Fruit fly (Drosophila melanogaster): ENCODE data around the gene chas.

The chas gene

DNA sequence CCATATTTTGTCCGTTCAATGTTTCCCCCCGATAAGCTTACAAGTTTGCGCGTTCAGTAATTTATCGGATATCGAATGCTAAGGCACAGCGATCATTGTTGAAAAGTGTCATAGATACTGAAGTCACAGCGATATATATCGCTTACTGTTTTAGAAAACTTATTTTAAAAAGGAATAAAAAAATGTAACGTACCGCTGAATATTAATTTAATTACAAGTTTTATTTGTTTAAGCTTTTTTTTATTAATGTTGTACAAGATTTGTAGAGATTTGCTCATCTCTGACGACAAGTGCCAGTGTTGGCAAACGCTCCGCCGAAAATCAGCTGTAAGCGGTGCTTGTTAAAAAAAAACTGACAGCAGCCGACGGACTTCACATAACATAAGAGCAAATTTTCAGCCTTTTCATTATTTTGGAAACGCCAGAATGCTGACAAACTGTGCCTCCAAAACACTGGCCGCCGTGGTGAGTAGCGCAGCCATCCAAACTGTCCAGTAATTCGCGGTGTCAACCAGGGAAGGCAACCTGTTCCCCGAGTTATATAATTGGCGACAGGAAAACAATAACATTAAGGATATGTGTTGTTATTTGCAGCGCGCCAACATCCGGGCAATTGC, 66.4 kb downstream of the chas start, which contains the start of the genes corolla and ND-24 (continued):
- TF ChIP-seq CG12942 (GFP tag; optimal IDR thresholded peaks at IDR 0.05) (peak; percentile 85), ato (GFP tag; IDR thresholded peaks at IDR 0.05; ENCODE audit: partially characterized antibody) (peak; percentile 49), CG11723 (GFP tag; optimal IDR thresholded peaks at IDR 0.05) (peak; percentile 49), CG9797 (GFP tag; optimal IDR thresholded peaks at IDR 0.05) (peak; percentile 50), ATbp (GFP tag; optimal IDR thresholded peaks at IDR 0.05) (peak; percentile 35), prd (optimal IDR thresholded peaks at IDR 0.05) (no peak), prd (GFP tag; IDR thresholded peaks at IDR 0.05) (peak; percentile 93), Dref (GFP tag; IDR thresholded peaks at IDR 0.05) (peak; percentile 75), CG2678 (tag; optimal IDR thresholded peaks at IDR 0.05) (no peak), D19B (GFP tag; optimal IDR thresholded peaks at IDR 0.05) (peak; percentile 23), CG1602 (GFP tag; optimal IDR thresholded peaks at IDR 0.05) (peak; percentile 83), CG10979 (tag; optimal IDR thresholded peaks at IDR 0.05) (peak; percentile 75), CG7839 (tag; optimal IDR thresholded peaks at IDR 0.05) (no peak), CG11456 (GFP tag; IDR thresholded peaks at IDR 0.05) (peak; percentile 81), corto (GFP tag; optimal IDR thresholded peaks at IDR 0.05) (no peak), Asciz (GFP tag; optimal IDR thresholded peaks at IDR 0.05) (no peak), bsh (GFP tag; optimal IDR thresholded peaks at IDR 0.05) (peak in 1 of 2 experiments; percentile 85), Hmr (GFP tag; optimal IDR thresholded peaks at IDR 0.05) (no peak), peb (GFP tag; IDR thresholded peaks at IDR 0.05) (peak; percentile 84), chm (GFP tag; IDR thresholded peaks at IDR 0.05) (peak; percentile 70), abd-A (tag; optimal IDR thresholded peaks at IDR 0.05) (no peak), CG43689 (GFP tag; IDR thresholded peaks at IDR 0.05) (peak; percentile 59), gcm2 (GFP tag; optimal IDR thresholded peaks at IDR 0.05) (peak; percentile 43), CG12659 (GFP tag; optimal IDR thresholded peaks at IDR 0.05) (peak; percentile 87), CG13123 (GFP tag; optimal IDR thresholded peaks at IDR 0.05) (peak; percentile 76), knrl (GFP tag; IDR thresholded peaks at IDR 0.05; ENCODE audit: partially characterized antibody) (peak; percentile 90), CG2199 (GFP tag; IDR thresholded peaks at IDR 0.05) (no peak), ash1 (GFP tag; optimal IDR thresholded peaks at IDR 0.05) (no peak), vvl (GFP tag; IDR thresholded peaks at IDR 0.05) (peak; percentile 93), CG13624 (GFP tag; optimal IDR thresholded peaks at IDR 0.05) (peak; percentile 88), wek (GFP tag; optimal IDR thresholded peaks at IDR 0.05) (no peak), CG4404 (GFP tag; IDR thresholded peaks at IDR 0.05) (peak; percentile 80), jing (GFP tag; optimal IDR thresholded peaks at IDR 0.05) (no peak), Lhr (GFP tag; optimal IDR thresholded peaks at IDR 0.05) (peak; percentile 45), NC2α (GFP tag; optimal IDR thresholded peaks at IDR 0.05) (peak; percentile 62), ci (GFP tag; IDR thresholded peaks at IDR 0.05) (peak; percentile 84), sug (tag; optimal IDR thresholded peaks at IDR 0.05) (peak; percentile 59), HmgZ (tag; optimal IDR thresholded peaks at IDR 0.05) (peak; percentile 75), CG10462 (GFP tag; optimal IDR thresholded peaks at IDR 0.05) (peak; percentile 66), trem (tag; optimal IDR thresholded peaks at IDR 0.05) (peak; percentile 69), CG3838 (GFP tag; optimal IDR thresholded peaks at IDR 0.05) (peak; percentile 76), CG9932 (GFP tag; IDR thresholded peaks at IDR 0.05) (peak; percentile 94), pzg (GFP tag; optimal IDR thresholded peaks at IDR 0.05) (peak; percentile 70), fd3F (GFP tag; optimal IDR thresholded peaks at IDR 0.05) (peak; percentile 65), ap (GFP tag; IDR thresholded peaks at IDR 0.05) (peak; percentile 78), lbe (GFP tag; optimal IDR thresholded peaks at IDR 0.05) (peak; percentile 63), sqz (GFP tag; optimal IDR thresholded peaks at IDR 0.05) (peak; percentile 96), CHES-1-like (GFP tag; optimal IDR thresholded peaks at IDR 0.05) (peak; percentile 84), CG3995 (GFP tag; optimal IDR thresholded peaks at IDR 0.05) (peak; percentile 92)

Data from whole organism, embryonic.